Worm (Caenorhabditis elegans) whole organism, young adult: ENCODE data around the gene ran-1.

Experiments used
- B0035.1 ChIP-seq: sonication (generic microtip); optimal IDR thresholded peaks from 2 replicates; lab custom pipeline; 2016; ENCODE audit warnings: missing genetic modification characterization, mild to moderate bottlenecking, missing compliant biosample characterization, missing genotype, missing genetic modification reagents
- B0336.3 ChIP-seq: fragments of 200-800 bp; sonication (Bioruptor generic); IDR thresholded peaks from 2 replicates; pipeline ENCODE4 v1.3.6; 2022; ENCODE audit warnings: missing genetic modification characterization, missing compliant biosample characterization
- C06A6.2 ChIP-seq: fragments of 200-800 bp; sonication (Bioruptor generic); conservative IDR thresholded peaks from 2 replicates; pipeline ENCODE4 v1.3.6; 2022; ENCODE audit warnings: missing genetic modification characterization, missing compliant biosample characterization
- F22D6.2 ChIP-seq: sonication (generic microtip); optimal IDR thresholded peaks from 2 replicates; lab custom pipeline; 2016; ENCODE audit warnings: mild to moderate bottlenecking, missing genetic modification characterization, missing compliant biosample characterization
- F23B12.7 ChIP-seq: sonication (generic microtip); optimal IDR thresholded peaks from 2 replicates; lab custom pipeline; 2017; ENCODE audit warnings: missing genetic modification characterization, mild to moderate bottlenecking, missing compliant biosample characterization, antibody characterized with exemption, moderate library complexity; ENCODE audit not compliant: insufficient read depth
- F33H1.4 ChIP-seq: fragments of 200-800 bp; sonication (Bioruptor generic); IDR thresholded peaks from 2 replicates; pipeline ENCODE4 v1.3.6; 2022; ENCODE audit warnings: missing genetic modification reagents, missing genetic modification characterization, missing compliant biosample characterization
- F37B4.10 ChIP-seq: fragments of 200-800 bp; sonication (Bioruptor generic); IDR thresholded peaks from 2 replicates; pipeline ENCODE4 v1.3.6; 2022; ENCODE audit warnings: missing genetic modification characterization, missing compliant biosample characterization
- K11D2.4 ChIP-seq: fragments of 200-800 bp; sonication (Bioruptor generic); IDR thresholded peaks from 2 replicates; pipeline ENCODE4 v1.3.6; 2022; ENCODE audit warnings: missing genetic modification reagents, missing genetic modification characterization, missing compliant biosample characterization
- Y53G8AR.9 ChIP-seq: fragments of 200-800 bp; sonication (Bioruptor generic); conservative IDR thresholded peaks from 2 replicates; pipeline ENCODE4 v1.3.6; 2022; ENCODE audit warnings: missing genetic modification reagents, missing genetic modification characterization, missing compliant biosample characterization
- ZK185.1 ChIP-seq: sonication (generic microtip); optimal IDR thresholded peaks from 2 replicates; lab custom pipeline; 2016; ENCODE audit warnings: mild to moderate bottlenecking, missing genetic modification characterization, missing compliant biosample characterization; ENCODE audit not compliant: poor library complexity, severe bottlenecking
- ama-1 ChIP-seq, 3 experiments: fragments of 150-350 bp in 1 of 3; sonication (generic microtip) in 2 of 3; optimal IDR thresholded peaks; 2 replicates each; lab custom pipeline; 2014 to 2018; ENCODE audit warnings: missing biosample characterization in 2 of 3, missing genetic modification characterization in 2 of 3, missing genetic modification reagents in 2 of 3
- atf-7 ChIP-seq: sonication (generic microtip); optimal IDR thresholded peaks from 2 replicates; lab custom pipeline; 2017; ENCODE audit warnings: mild to moderate bottlenecking, missing genetic modification characterization, missing compliant biosample characterization
- attf-5 ChIP-seq: fragments of 200-800 bp; sonication (Bioruptor generic); optimal IDR thresholded peaks from 2 replicates; lab custom pipeline; 2018; ENCODE audit warnings: mild to moderate bottlenecking, missing genetic modification characterization, missing compliant biosample characterization
- cebp-1 ChIP-seq, 2 experiments: fragments of 200-800 bp in 1 of 2; sonication (Bioruptor generic) in 1 of 2; sonication (generic microtip) in 1 of 2; IDR thresholded peaks in 1 of 2; optimal IDR thresholded peaks in 1 of 2; 2 replicates each; pipeline versions ENCODE4 v1.3.6 to Lab custom; 2017 to 2022; ENCODE audit warnings: missing compliant biosample characterization in 2 of 2, missing genetic modification characterization in 2 of 2, mild to moderate bottlenecking in 1 of 2, missing genetic modification reagents in 1 of 2, moderate library complexity in 1 of 2
- ceh-27 ChIP-seq: fragments of 200-800 bp; sonication (Bioruptor generic); optimal IDR thresholded peaks from 2 replicates; lab custom pipeline; 2018; ENCODE audit warnings: mild to moderate bottlenecking, missing genetic modification characterization, moderate library complexity, missing compliant biosample characterization
- ceh-40 ChIP-seq: fragments of 200-800 bp; sonication (Bioruptor generic); IDR thresholded peaks from 2 replicates; pipeline ENCODE4 v1.3.6; 2022; ENCODE audit warnings: missing genetic modification characterization, missing compliant biosample characterization
- die-1 ChIP-seq: sonication (generic microtip); optimal IDR thresholded peaks from 2 replicates; lab custom pipeline; 2016; ENCODE audit warnings: missing genotype, mild to moderate bottlenecking, missing genetic modification characterization, missing compliant biosample characterization
- dox-1 ChIP-seq: fragments of 200-800 bp; sonication (Bioruptor generic); IDR thresholded peaks from 2 replicates; pipeline ENCODE4 v1.3.6; 2022; ENCODE audit warnings: missing genetic modification reagents, missing genetic modification characterization, missing compliant biosample characterization
- hlh-26 ChIP-seq: fragments of 200-800 bp; sonication (Bioruptor generic); conservative IDR thresholded peaks from 2 replicates; pipeline ENCODE4 v1.3.6; 2022; ENCODE audit warnings: missing genetic modification reagents, missing genetic modification characterization, missing compliant biosample characterization
- hrde-1 ChIP-seq: sonication (generic microtip); optimal IDR thresholded peaks from 2 replicates; lab custom pipeline; 2016; ENCODE audit warnings: missing genetic modification characterization, mild to moderate bottlenecking, missing compliant biosample characterization, moderate library complexity, missing genotype, missing genetic modification reagents, borderline replicate concordance
- hsf-1 ChIP-seq: fragments of 200-800 bp; sonication (Bioruptor generic); IDR thresholded peaks from 2 replicates; pipeline ENCODE4 v1.3.6; 2022; ENCODE audit warnings: missing genetic modification reagents, missing genetic modification characterization, missing compliant biosample characterization
- let-607 ChIP-seq, 2 experiments: fragments of 200-800 bp in 1 of 2; sonication (Bioruptor generic) in 1 of 2; sonication (generic microtip) in 1 of 2; optimal IDR thresholded peaks; 2 replicates each; lab custom pipeline; 2016 to 2018; ENCODE audit warnings: mild to moderate bottlenecking in 2 of 2, missing compliant biosample characterization in 2 of 2, missing genetic modification characterization in 2 of 2, moderate library complexity in 2 of 2, missing genotype in 1 of 2
- lin-26 ChIP-seq: fragments of 200-800 bp; sonication (Bioruptor generic); IDR thresholded peaks from 2 replicates; pipeline ENCODE4 v1.3.6; 2022; ENCODE audit warnings: missing genetic modification reagents, missing genetic modification characterization, missing compliant biosample characterization
- lin-40 ChIP-seq: sonication (generic microtip); optimal IDR thresholded peaks from 2 replicates; lab custom pipeline; 2016; ENCODE audit warnings: missing genetic modification characterization, mild to moderate bottlenecking, missing compliant biosample characterization, missing genotype, missing genetic modification reagents
- lin-54 ChIP-seq: fragments of 200-800 bp; sonication (Bioruptor generic); optimal IDR thresholded peaks from 2 replicates; lab custom pipeline; 2018; ENCODE audit warnings: mild to moderate bottlenecking, missing genetic modification characterization, missing compliant biosample characterization
- lir-1 ChIP-seq: fragments of 200-800 bp; sonication (Bioruptor generic); conservative IDR thresholded peaks from 2 replicates; pipeline ENCODE4 v1.3.6; 2022; ENCODE audit warnings: missing genetic modification reagents, missing genetic modification characterization, missing compliant biosample characterization
- madf-10 ChIP-seq: sonication (generic microtip); optimal IDR thresholded peaks from 2 replicates; lab custom pipeline; 2016; ENCODE audit warnings: mild to moderate bottlenecking, missing genetic modification characterization, missing compliant biosample characterization
- mcd-1 ChIP-seq: fragments of 200-800 bp; sonication (Bioruptor generic); IDR thresholded peaks from 2 replicates; pipeline ENCODE4 v1.3.6; 2022; ENCODE audit warnings: missing genetic modification reagents, missing genetic modification characterization, missing compliant biosample characterization
- mxl-1 ChIP-seq: sonication (generic microtip); optimal IDR thresholded peaks from 2 replicates; lab custom pipeline; 2016; ENCODE audit warnings: missing genetic modification characterization, missing compliant biosample characterization
- nfyb-1 ChIP-seq: fragments of 200-800 bp; sonication (Bioruptor generic); IDR thresholded peaks from 2 replicates; pipeline ENCODE4 v1.3.6; 2022; ENCODE audit warnings: missing genetic modification reagents, missing genetic modification characterization, missing compliant biosample characterization
- nhr-120 ChIP-seq: fragments of 200-800 bp; sonication (Bioruptor generic); IDR thresholded peaks from 2 replicates; pipeline ENCODE4 v1.3.6; 2022; ENCODE audit warnings: missing genetic modification characterization, missing compliant biosample characterization
- nhr-80 ChIP-seq: sonication (generic microtip); optimal IDR thresholded peaks from 2 replicates; lab custom pipeline; 2016; ENCODE audit warnings: missing genetic modification characterization, missing compliant biosample characterization
- pbrm-1 ChIP-seq: fragments of 200-800 bp; sonication (Bioruptor generic); IDR thresholded peaks from 2 replicates; pipeline ENCODE4 v1.3.6; 2022; ENCODE audit warnings: missing genetic modification reagents, missing genetic modification characterization, missing compliant biosample characterization
- rcor-1 ChIP-seq: fragments of 200-800 bp; sonication (Bioruptor generic); IDR thresholded peaks from 2 replicates; pipeline ENCODE4 v1.3.6; 2022; ENCODE audit warnings: missing genetic modification reagents, missing genetic modification characterization, missing compliant biosample characterization
- snpc-4 ChIP-seq, 5 experiments: fragments of 150-350 bp in 1 of 5; sonication (generic microtip) in 4 of 5; optimal IDR thresholded peaks; 2 replicates each; lab custom pipeline; 2014 to 2018; ENCODE audit warnings: missing genetic modification characterization in 5 of 5, missing biosample characterization in 3 of 5, antibody characterized with exemption in 2 of 5, mild to moderate bottlenecking in 2 of 5, missing compliant biosample characterization in 2 of 5, missing genotype in 2 of 5, moderate library complexity in 2 of 5, missing genetic modification reagents in 1 of 5
- somi-1 ChIP-seq: fragments of 200-800 bp; sonication (Bioruptor generic); optimal IDR thresholded peaks from 2 replicates; lab custom pipeline; 2018; ENCODE audit warnings: mild to moderate bottlenecking, missing genetic modification characterization, missing compliant biosample characterization
- tbp1 ChIP-seq: fragments of 200-800 bp; sonication (Bioruptor generic); optimal IDR thresholded peaks from 2 replicates; lab custom pipeline; 2018; ENCODE audit warnings: mild to moderate bottlenecking, missing genetic modification characterization, missing compliant biosample characterization
- tlf-1 ChIP-seq: fragments of 200-800 bp; sonication (Bioruptor generic); optimal IDR thresholded peaks from 2 replicates; lab custom pipeline; 2018; ENCODE audit warnings: mild to moderate bottlenecking, missing genetic modification characterization, missing compliant biosample characterization
- zfh-2 ChIP-seq: fragments of 200-800 bp; sonication (Bioruptor generic); conservative IDR thresholded peaks from 2 replicates; pipeline ENCODE4 v1.3.6; 2022; ENCODE audit warnings: missing genetic modification reagents, missing genetic modification characterization, missing compliant biosample characterization
- ztf-18 ChIP-seq: sonication (generic microtip); optimal IDR thresholded peaks from 2 replicates; lab custom pipeline; 2016; ENCODE audit warnings: missing genotype, mild to moderate bottlenecking, missing genetic modification characterization, missing compliant biosample characterization
- ztf-26 ChIP-seq: sonication (generic microtip); optimal IDR thresholded peaks from 2 replicates; lab custom pipeline; 2017; ENCODE audit warnings: missing genetic modification characterization, missing compliant biosample characterization

The ran-1 gene

ce11 chrIII:10719057-10719456 is 28.5 kb downstream of the ran-1 start (continued):
- TF ChIP-seq ZK185.1 (no peak), F33H1.4 (GFP tag; lab: Robert Waterston, UW) (no peak), mcd-1 (GFP tag; lab: Robert Waterston, UW) (0 out of 2 replicates have a peak, but pooled peaks have one; percentile 20)

ce11 chrIII:10718078-10718477 is 29.4 kb downstream of the ran-1 start:
- TF ChIP-seq hsf-1 (GFP tag; lab: Robert Waterston, UW) (no peak), lir-1 (GFP tag; lab: Robert Waterston, UW) (no peak), tbp1 (GFP tag; lab: Kevin White, UChicago) (no peak), let-607 (tag; optimal IDR thresholded peaks at IDR 0.05; lab: Kevin White, UChicago) (peak in 1 of 2 experiments; percentile 14), rcor-1 (GFP tag; lab: Robert Waterston, UW) (no peak)

- TF ChIP-seq cebp-1 (GFP tag; IDR thresholded peaks at IDR 0.05; lab: Robert Waterston, UW) = no peak
- peak; percentile 63 for TF ChIP-seq cebp-1 (tag; optimal IDR thresholded peaks at IDR 0.05; lab: Kevin White, UChicago)
- peak; percentile 96 for TF ChIP-seq atf-7
- peak; percentile 65 for TF ChIP-seq F22D6.2
- peak; percentile 83 for TF ChIP-seq lin-40
- TF ChIP-seq ceh-27 = peak; percentile 32
- TF ChIP-seq ceh-40 = 0 out of 2 replicates have a peak, but pooled peaks have one; percentile 37
- no peak for TF ChIP-seq hrde-1 (tag; lab: Kevin White, UChicago)
- 0 out of 2 replicates have a peak, but pooled peaks have one; percentile 52 for TF ChIP-seq F37B4.10
- no peak for TF ChIP-seq B0336.3 (GFP tag; lab: Robert Waterston, UW)
- TF ChIP-seq snpc-4 (GFP tag; optimal IDR thresholded peaks at IDR 0.05; lab: Kevin White, UChicago) = no peak
- peak in 2 of 4 experiments; percentile 4 to 19 for TF ChIP-seq snpc-4 (tag; optimal IDR thresholded peaks at IDR 0.05; lab: Kevin White, UChicago)
- peak; percentile 46 for TF ChIP-seq attf-5
- TF ChIP-seq madf-10 (tag; lab: Kevin White, UChicago) = peak; percentile 41
- peak; percentile 71 for TF ChIP-seq K11D2.4
- TF ChIP-seq mcd-1 (GFP tag; lab: Robert Waterston, UW) = peak; percentile 6; the same call in 1 of the 2 replicates
- peak in 1 of 2 experiments; percentile 6 for TF ChIP-seq let-607 (tag; optimal IDR thresholded peaks at IDR 0.05; lab: Kevin White, UChicago)
- TF ChIP-seq lin-54 = peak; percentile 24
- TF ChIP-seq F23B12.7 (tag; lab: Kevin White, UChicago) = peak; percentile 2
- TF ChIP-seq B0035.1 (tag; lab: Kevin White, UChicago) = peak; percentile 56
- no peak for TF ChIP-seq hlh-26 (GFP tag; lab: Robert Waterston, UW)
- 0 out of 2 replicates have a peak, but pooled peaks have one; percentile 7 for TF ChIP-seq pbrm-1 (GFP tag; lab: Robert Waterston, UW)
- TF ChIP-seq mxl-1 (tag; lab: Kevin White, UChicago) = no peak
- TF ChIP-seq ama-1 (optimal IDR thresholded peaks at IDR 0.05; lab: Kevin White, UChicago) = peak; percentile 75
- no peak for TF ChIP-seq ama-1 (GFP tag; optimal IDR thresholded peaks at IDR 0.05; lab: Kevin White, UChicago)
- peak; percentile 69 for TF ChIP-seq ZK185.1
- TF ChIP-seq C06A6.2 = peak; percentile 53; the same call in 1 of the 2 replicates
- no peak for TF ChIP-seq nhr-120 (GFP tag; lab: Robert Waterston, UW)
- TF ChIP-seq ztf-18 (tag; lab: Kevin White, UChicago) = peak; percentile 3
- peak; percentile 89 for TF ChIP-seq nhr-80
- peak; percentile 40; the same call in 1 of the 2 replicates for TF ChIP-seq lin-26 (GFP tag; lab: Robert Waterston, UW)
- peak; percentile 45 for TF ChIP-seq die-1
- TF ChIP-seq somi-1 (GFP tag; lab: Kevin White, UChicago) = peak; percentile 89
- TF ChIP-seq tlf-1 (GFP tag; lab: Kevin White, UChicago) = peak; percentile 24
- peak; percentile 65 for TF ChIP-seq ztf-26 (tag; lab: Kevin White, UChicago)
- TF ChIP-seq nfyb-1 (GFP tag; lab: Robert Waterston, UW) = peak; percentile 80
- TF ChIP-seq Y53G8AR.9 = no peak
- TF ChIP-seq dox-1 (GFP tag; lab: Robert Waterston, UW) = peak; percentile 57; the same call in 1 of the 2 replicates
- no peak for TF ChIP-seq zfh-2 (GFP tag; lab: Robert Waterston, UW)
- TF ChIP-seq tbp1 (GFP tag; lab: Kevin White, UChicago) = peak; percentile 43
These were observed 30.0 kb downstream of the ran-1 start for ce11 chrIII:10717479-10717878.
